Fruit fly (Drosophila melanogaster): Measurements from ENCODE around the gene CG2909.

- TF ChIP-seq CTCF (optimal IDR thresholded peaks at IDR 0.05) (no peak), CG8478 (optimal IDR thresholded peaks at IDR 0.05) (no peak)
These were observed 36.5 kb downstream of the CG2909 start for dm6 chrX:10362557-10363366.
